Fruit fly (Drosophila melanogaster) S2 (cell line): Measurements from ENCODE around the gene CG31676.

Experiments
- CG8478 ChIP-seq: fragments of >200 bp; optimal IDR thresholded peaks from 2 replicates; lab custom pipeline; 2018
- CTCF ChIP-seq, 2 experiments: fragments of >200 bp; optimal IDR thresholded peaks; 2 replicates each; lab custom pipeline; 2018

CG31676 gene

dm6 chr2L:20881353-20882079 lies 41.0 kb downstream of the CG31676 start:
- TF ChIP-seq CTCF (optimal IDR thresholded peaks at IDR 0.05; lab: Kevin White, UChicago) (no peak), CG8478 (lab: Kevin White, UChicago) (no peak)

- no peak for TF ChIP-seq CG8478 (lab: Kevin White, UChicago)
- no peak for TF ChIP-seq CTCF (optimal IDR thresholded peaks at IDR 0.05; lab: Kevin White, UChicago)
Observed at dm6 chr2L:20883097-20883496, 42.5 kb downstream of the CG31676 start.

- TF ChIP-seq CTCF (optimal IDR thresholded peaks at IDR 0.05; lab: Kevin White, UChicago), result no peak
- TF ChIP-seq CG8478 (lab: Kevin White, UChicago), result no peak
Observed at dm6 chr2L:20883624-20884220, 43.2 kb downstream of the CG31676 start.

- TF ChIP-seq CG8478 (lab: Kevin White, UChicago) (no peak), CTCF (optimal IDR thresholded peaks at IDR 0.05; lab: Kevin White, UChicago) (no peak)
Observed at dm6 chr2L:20885889-20886507, 45.4 kb downstream of the CG31676 start.

- TF ChIP-seq CG8478 (lab: Kevin White, UChicago) (no peak), CTCF (optimal IDR thresholded peaks at IDR 0.05; lab: Kevin White, UChicago) (no peak)
Observed at dm6 chr2L:20887273-20887672, 46.7 kb downstream of the CG31676 start.

- TF ChIP-seq CTCF (optimal IDR thresholded peaks at IDR 0.05; lab: Kevin White, UChicago) (no peak), CG8478 (lab: Kevin White, UChicago) (no peak)
Observed at dm6 chr2L:20889857-20890606, 49.5 kb downstream of the CG31676 start.

- TF ChIP-seq CG8478 (lab: Kevin White, UChicago), result no peak
- peak in 1 of 2 experiments; percentile 0 for TF ChIP-seq CTCF (optimal IDR thresholded peaks at IDR 0.05; lab: Kevin White, UChicago)
Observed at dm6 chr2L:20891188-20891587, 50.6 kb downstream of the CG31676 start.

- TF ChIP-seq CTCF (optimal IDR thresholded peaks at IDR 0.05; lab: Kevin White, UChicago) (no peak), CG8478 (lab: Kevin White, UChicago) (no peak)
Observed at dm6 chr2L:20896681-20897341, 56.3 kb downstream of the CG31676 start.

dm6 chr2L:20898478-20899075 lies 58.0 kb downstream of the CG31676 start:
- TF ChIP-seq CG8478 (lab: Kevin White, UChicago) (no peak), CTCF (optimal IDR thresholded peaks at IDR 0.05; lab: Kevin White, UChicago) (no peak)
